Worm (Caenorhabditis elegans) whole organism, late embryonic: ENCODE measurements around the gene F26D2.3.

Source experiments
- C08G9.2 ChIP-seq: sonication (generic microtip); optimal IDR thresholded peaks from 2 replicates; lab custom pipeline; 2016; ENCODE audit warnings: mild to moderate bottlenecking, missing genetic modification characterization, moderate library complexity, missing compliant biosample characterization
- C38D4.7 ChIP-seq: fragments of 200-800 bp; sonication (Bioruptor generic); optimal IDR thresholded peaks from 2 replicates; lab custom pipeline; 2018; ENCODE audit warnings: mild to moderate bottlenecking, missing genetic modification characterization, moderate library complexity, missing compliant biosample characterization
- K02D7.2 ChIP-seq: sonication (generic microtip); optimal IDR thresholded peaks from 2 replicates; lab custom pipeline; 2017; ENCODE audit warnings: mild to moderate bottlenecking, missing genetic modification characterization, missing compliant biosample characterization
- K09A11.1 ChIP-seq: sonication (generic microtip); optimal IDR thresholded peaks from 2 replicates; lab custom pipeline; 2017; ENCODE audit warnings: antibody characterized with exemption, mild to moderate bottlenecking, missing genetic modification characterization, missing compliant biosample characterization; ENCODE audit not compliant: insufficient read depth
- Y22D7AL.16 ChIP-seq: sonication (generic microtip); optimal IDR thresholded peaks from 2 replicates; lab custom pipeline; 2016; ENCODE audit warnings: missing genetic modification characterization, missing compliant biosample characterization
- ahr-1 ChIP-seq: sonication (generic microtip); optimal IDR thresholded peaks from 2 replicates; lab custom pipeline; 2016; ENCODE audit warnings: missing genetic modification characterization, missing compliant biosample characterization
- ceh-14 ChIP-seq: sonication (generic microtip); optimal IDR thresholded peaks from 2 replicates; lab custom pipeline; 2016; ENCODE audit warnings: missing genotype, missing genetic modification characterization, missing compliant biosample characterization
- ceh-19 ChIP-seq: fragments of 200-800 bp; sonication (Bioruptor generic); optimal IDR thresholded peaks from 2 replicates; lab custom pipeline; 2018; ENCODE audit warnings: mild to moderate bottlenecking, missing genetic modification characterization, missing compliant biosample characterization
- ceh-2 ChIP-seq: sonication (generic microtip); optimal IDR thresholded peaks from 2 replicates; lab custom pipeline; 2016; ENCODE audit warnings: missing genotype, missing genetic modification characterization, missing compliant biosample characterization
- ceh-22 ChIP-seq: sonication (generic microtip); optimal IDR thresholded peaks from 2 replicates; lab custom pipeline; 2017; ENCODE audit warnings: missing biosample characterization, missing genetic modification characterization
- ceh-24 ChIP-seq: sonication (generic microtip); optimal IDR thresholded peaks from 2 replicates; lab custom pipeline; 2016; ENCODE audit warnings: mild to moderate bottlenecking, missing genetic modification characterization, missing compliant biosample characterization
- ceh-30 ChIP-seq: fragments of 150-350 bp; optimal IDR thresholded peaks from 2 replicates; lab custom pipeline; 2014; ENCODE audit warnings: missing biosample characterization, missing genetic modification characterization
- ceh-31 ChIP-seq: sonication (generic microtip); optimal IDR thresholded peaks from 2 replicates; lab custom pipeline; 2016; ENCODE audit warnings: missing genetic modification characterization, missing compliant biosample characterization
- ceh-45 ChIP-seq: fragments of 200-800 bp; sonication (Bioruptor generic); IDR thresholded peaks from 2 replicates; pipeline ENCODE4 v1.3.6; 2022; ENCODE audit warnings: missing genetic modification reagents, missing genetic modification characterization, missing compliant biosample characterization
- ceh-6 ChIP-seq: fragments of 200-800 bp; sonication (Bioruptor generic); optimal IDR thresholded peaks from 2 replicates; lab custom pipeline; 2018; ENCODE audit warnings: mild to moderate bottlenecking, missing genetic modification characterization, missing compliant biosample characterization
- ceh-9 ChIP-seq: sonication (generic microtip); optimal IDR thresholded peaks from 2 replicates; lab custom pipeline; 2016; ENCODE audit warnings: mild to moderate bottlenecking, missing genetic modification characterization, inconsistent platforms, missing compliant biosample characterization
- che-1 ChIP-seq: sonication (generic microtip); optimal IDR thresholded peaks from 2 replicates; lab custom pipeline; 2016; ENCODE audit warnings: mild to moderate bottlenecking, missing genetic modification characterization, missing compliant biosample characterization
- dmd-4 ChIP-seq: sonication (generic microtip); optimal IDR thresholded peaks from 2 replicates; lab custom pipeline; 2016; ENCODE audit warnings: borderline replicate concordance, missing genetic modification characterization, missing compliant biosample characterization
- dve-1 ChIP-seq: sonication (generic microtip); optimal IDR thresholded peaks from 2 replicates; lab custom pipeline; 2017; ENCODE audit warnings: antibody characterized with exemption, mild to moderate bottlenecking, missing genetic modification characterization, missing compliant biosample characterization
- elt-2 ChIP-seq: sonication (generic microtip); optimal IDR thresholded peaks from 2 replicates; lab custom pipeline; 2016; ENCODE audit warnings: missing genetic modification reagents, missing genetic modification characterization, missing compliant biosample characterization
- elt-4 ChIP-seq: sonication (generic microtip); optimal IDR thresholded peaks from 2 replicates; lab custom pipeline; 2016; ENCODE audit warnings: missing genetic modification characterization, missing compliant biosample characterization
- ets-4 ChIP-seq: sonication (generic microtip); optimal IDR thresholded peaks from 2 replicates; lab custom pipeline; 2016; ENCODE audit warnings: missing genetic modification characterization, missing compliant biosample characterization
- eyg-1 ChIP-seq: sonication (generic microtip); optimal IDR thresholded peaks from 2 replicates; lab custom pipeline; 2016; ENCODE audit warnings: missing genotype, missing genetic modification characterization, missing compliant biosample characterization
- fkh-6 ChIP-seq: sonication (generic microtip); optimal IDR thresholded peaks from 2 replicates; lab custom pipeline; 2016; ENCODE audit warnings: missing genetic modification characterization, missing compliant biosample characterization
- hlh-6 ChIP-seq: sonication (generic microtip); optimal IDR thresholded peaks from 2 replicates; lab custom pipeline; 2016; ENCODE audit warnings: missing genotype, missing genetic modification characterization, missing compliant biosample characterization
- lim-6 ChIP-seq: sonication (generic microtip); optimal IDR thresholded peaks from 2 replicates; lab custom pipeline; 2016; ENCODE audit warnings: missing genetic modification characterization, missing compliant biosample characterization
- lin-11 ChIP-seq: fragments of 200-800 bp; sonication (Bioruptor generic); optimal IDR thresholded peaks from 2 replicates; lab custom pipeline; 2018; ENCODE audit warnings: mild to moderate bottlenecking, missing genetic modification characterization, missing compliant biosample characterization
- madf-2 ChIP-seq: sonication (generic microtip); optimal IDR thresholded peaks from 2 replicates; lab custom pipeline; 2017; ENCODE audit warnings: missing genetic modification characterization, missing compliant biosample characterization
- mec-3 ChIP-seq: sonication (generic microtip); optimal IDR thresholded peaks from 2 replicates; lab custom pipeline; 2016; ENCODE audit warnings: borderline replicate concordance, missing genetic modification characterization, missing compliant biosample characterization
- odd-2 ChIP-seq: sonication (generic microtip); optimal IDR thresholded peaks from 2 replicates; lab custom pipeline; 2017; ENCODE audit warnings: antibody characterized with exemption, mild to moderate bottlenecking, missing genetic modification characterization, missing compliant biosample characterization
- pha-2 ChIP-seq: sonication (generic microtip); optimal IDR thresholded peaks from 2 replicates; lab custom pipeline; 2017; ENCODE audit warnings: mild to moderate bottlenecking, missing genetic modification characterization, missing compliant biosample characterization
- pha-4 ChIP-seq: fragments of 150-350 bp; optimal IDR thresholded peaks from 2 replicates; lab custom pipeline; 2018; ENCODE audit warnings: missing biosample characterization, missing genetic modification reagents, missing genetic modification characterization
- pros-1 ChIP-seq: fragments of 150-350 bp; optimal IDR thresholded peaks from 2 replicates; lab custom pipeline; 2014; ENCODE audit warnings: missing biosample characterization, missing genetic modification reagents, missing genetic modification characterization
- ref-2 ChIP-seq: sonication (generic microtip); optimal IDR thresholded peaks from 2 replicates; lab custom pipeline; 2016; ENCODE audit warnings: missing genetic modification characterization, missing compliant biosample characterization
- rnt-1 ChIP-seq: sonication (generic microtip); optimal IDR thresholded peaks from 2 replicates; lab custom pipeline; 2016; ENCODE audit warnings: missing genetic modification characterization, missing compliant biosample characterization
- sdc-2 ChIP-seq: sonication (generic microtip); optimal IDR thresholded peaks from 2 replicates; lab custom pipeline; 2016; ENCODE audit warnings: missing genotype, missing genetic modification characterization, missing compliant biosample characterization
- sox-2 ChIP-seq: fragments of 200-800 bp; sonication (Bioruptor generic); IDR thresholded peaks from 2 replicates; pipeline ENCODE4 v1.3.6; 2022; ENCODE audit warnings: missing genetic modification reagents, missing genetic modification characterization, missing compliant biosample characterization
- syd-9 ChIP-seq: sonication (generic microtip); optimal IDR thresholded peaks from 2 replicates; lab custom pipeline; 2016; ENCODE audit warnings: mild to moderate bottlenecking, missing genetic modification characterization, moderate library complexity, missing compliant biosample characterization
- tbx-2 ChIP-seq: sonication (generic microtip); optimal IDR thresholded peaks from 2 replicates; lab custom pipeline; 2016; ENCODE audit warnings: missing genetic modification characterization, missing compliant biosample characterization
- tbx-7 ChIP-seq: sonication (generic microtip); optimal IDR thresholded peaks from 2 replicates; lab custom pipeline; 2016; ENCODE audit warnings: missing genotype, missing genetic modification characterization, missing compliant biosample characterization
- unc-3 ChIP-seq, 2 experiments: fragments of 200-800 bp in 1 of 2; sonication (Bioruptor generic) in 1 of 2; sonication (generic microtip) in 1 of 2; conservative IDR thresholded peaks in 1 of 2; optimal IDR thresholded peaks in 1 of 2; 2 replicates each; pipeline versions ENCODE4 v1.3.6 to Lab custom; 2016 to 2022; ENCODE audit warnings: missing compliant biosample characterization in 2 of 2, missing genetic modification characterization in 2 of 2, missing genetic modification reagents in 1 of 2
- unc-42 ChIP-seq: sonication (generic microtip); optimal IDR thresholded peaks from 2 replicates; lab custom pipeline; 2016; ENCODE audit warnings: missing genotype, missing genetic modification characterization, missing compliant biosample characterization
- unc-55 ChIP-seq: sonication (generic microtip); optimal IDR thresholded peaks from 2 replicates; lab custom pipeline; 2017; ENCODE audit warnings: missing biosample characterization, missing genetic modification reagents, missing genetic modification characterization
- unc-86 ChIP-seq: sonication (generic microtip); optimal IDR thresholded peaks from 2 replicates; lab custom pipeline; 2016; ENCODE audit warnings: missing genetic modification characterization, missing compliant biosample characterization
- zip-5 ChIP-seq: sonication (generic microtip); optimal IDR thresholded peaks from 2 replicates; lab custom pipeline; 2016; ENCODE audit warnings: missing genetic modification characterization, missing compliant biosample characterization

Gene F26D2.3

ce11 chrV:16370039-16370438, 37.7 kb upstream of the F26D2.3 start (continued):
- TF ChIP-seq hlh-6 (tag; lab: Kevin White, UChicago): peak; percentile 73
- TF ChIP-seq ceh-19 (GFP tag; lab: Kevin White, UChicago): peak; percentile 73
- peak; percentile 61 for TF ChIP-seq rnt-1
- peak; percentile 58 for TF ChIP-seq sdc-2 (tag; lab: Kevin White, UChicago)
- peak; percentile 72 for TF ChIP-seq pros-1 (tag; lab: Kevin White, UChicago)
- no peak for TF ChIP-seq mec-3
- TF ChIP-seq ceh-30 (tag; lab: Kevin White, UChicago): no peak
- TF ChIP-seq unc-86: peak; percentile 45
- TF ChIP-seq eyg-1 (tag; lab: Kevin White, UChicago): peak; percentile 59
- TF ChIP-seq K09A11.1 (tag; lab: Kevin White, UChicago): no peak
- peak; percentile 48 for TF ChIP-seq fkh-6 (tag; lab: Kevin White, UChicago)
- peak; percentile 61 for TF ChIP-seq elt-2 (tag; lab: Kevin White, UChicago)
- no peak for TF ChIP-seq ceh-24 (tag; lab: Kevin White, UChicago)
- peak; percentile 58 for TF ChIP-seq C08G9.2 (tag; lab: Kevin White, UChicago)
- peak; percentile 71 for TF ChIP-seq ceh-6 (GFP tag; lab: Kevin White, UChicago)
- TF ChIP-seq Y22D7AL.16 (tag; lab: Kevin White, UChicago): peak; percentile 52
- TF ChIP-seq unc-42: peak; percentile 41
- peak; percentile 49; the same call in 1 of the 2 replicates for TF ChIP-seq unc-3 (GFP tag; conservative IDR thresholded peaks at IDR 0.05; lab: Robert Waterston, UW)
- TF ChIP-seq unc-3 (tag; optimal IDR thresholded peaks at IDR 0.05; lab: Kevin White, UChicago): peak; percentile 35
- no peak for TF ChIP-seq ahr-1 (tag; lab: Kevin White, UChicago)
- peak; percentile 34 for TF ChIP-seq C38D4.7 (GFP tag; lab: Kevin White, UChicago)
- peak; percentile 71 for TF ChIP-seq tbx-2
- no peak for TF ChIP-seq ets-4 (tag; lab: Kevin White, UChicago)
- peak; percentile 38 for TF ChIP-seq zip-5 (tag; lab: Kevin White, UChicago)
- peak; percentile 46 for TF ChIP-seq ref-2 (tag; lab: Kevin White, UChicago)
- peak; percentile 78 for TF ChIP-seq pha-2 (tag; lab: Kevin White, UChicago)
- TF ChIP-seq lim-6 (tag; lab: Kevin White, UChicago): no peak
- no peak for TF ChIP-seq unc-55
- TF ChIP-seq ceh-9 (tag; lab: Kevin White, UChicago): peak; percentile 12
- no peak for TF ChIP-seq odd-2
- TF ChIP-seq tbx-7: no peak
- TF ChIP-seq madf-2 (tag; lab: Kevin White, UChicago): peak; percentile 54
- TF ChIP-seq elt-4: peak; percentile 81
- TF ChIP-seq pha-4 (tag; lab: Kevin White, UChicago): no peak
- TF ChIP-seq ceh-31: peak; percentile 47
- TF ChIP-seq ceh-45 (GFP tag; lab: Robert Waterston, UW): peak; percentile 54; the same call in 1 of the 2 replicates
- peak; percentile 35 for TF ChIP-seq K02D7.2 (tag; lab: Kevin White, UChicago)

- TF ChIP-seq che-1 (tag; lab: Kevin White, UChicago): no peak
- TF ChIP-seq, all 69 proteins: peak for 0
These were observed 33.1 kb upstream of the F26D2.3 start, which contains the start of gene srv-34 for ce11 chrV:16374676-16375075. Gene srv-34, minus strand, starts transcription at chrV:16374776.

- TF ChIP-seq lin-11 (no peak), unc-55 (no peak), syd-9 (tag; lab: Kevin White, UChicago) (no peak), ref-2 (tag; lab: Kevin White, UChicago) (no peak), pros-1 (tag; lab: Kevin White, UChicago) (no peak), sox-2 (GFP tag; lab: Robert Waterston, UW) (no peak), tbx-7 (no peak), ceh-22 (tag; lab: Kevin White, UChicago) (no peak), dve-1 (tag; lab: Kevin White, UChicago) (no peak), odd-2 (no peak), ceh-19 (GFP tag; lab: Kevin White, UChicago) (no peak), tbx-2 (no peak), C38D4.7 (GFP tag; lab: Kevin White, UChicago) (no peak), ceh-14 (tag; lab: Kevin White, UChicago) (no peak), ceh-31 (no peak), ceh-2 (tag; lab: Kevin White, UChicago) (no peak), dmd-4 (tag; lab: Kevin White, UChicago) (no peak)
- TF ChIP-seq, all 69 proteins: peak for 0
These were observed 31.3 kb upstream of the F26D2.3 start for ce11 chrV:16376430-16376948.
